Fruit fly (Drosophila melanogaster) whole organism, embryonic: ENCODE data around the gene CG18428.
A peak's percentile ranks its signal among the peaks of the same experiment; 100 is the strongest.

Experiments used
- BtbVII ChIP-seq: fragments of 200-800 bp; sonication (Bioruptor generic); optimal IDR thresholded peaks from 3 replicates; lab custom pipeline; 2017; ENCODE audit warnings: missing biosample characterization, mild to moderate bottlenecking, missing genetic modification characterization
- C15 ChIP-seq: fragments of 200-800 bp; sonication (Bioruptor generic); IDR thresholded peaks from 3 replicates; pipeline ENCODE4 v1.3.6; 2022; ENCODE audit warnings: missing biosample characterization, missing genetic modification characterization
- CG10543 ChIP-seq: fragments of 200-800 bp; sonication (Bioruptor generic); optimal IDR thresholded peaks from 3 replicates; lab custom pipeline; 2017; ENCODE audit warnings: missing biosample characterization, mild to moderate bottlenecking, missing genetic modification characterization, moderate library complexity
- CG11723 ChIP-seq: fragments of 200-800 bp; sonication (Bioruptor generic); optimal IDR thresholded peaks from 2 replicates; lab custom pipeline; 2017; ENCODE audit warnings: missing biosample characterization, mild to moderate bottlenecking, missing genetic modification characterization
- CG12299 ChIP-seq: fragments of 200-800 bp; sonication (Bioruptor generic); optimal IDR thresholded peaks from 2 replicates; lab custom pipeline; 2018; ENCODE audit warnings: missing biosample characterization, mild to moderate bottlenecking, missing genetic modification characterization
- CG12659 ChIP-seq: fragments of 200-800 bp; sonication (Bioruptor generic); optimal IDR thresholded peaks from 3 replicates; lab custom pipeline; 2017; ENCODE audit warnings: mild to moderate bottlenecking, missing biosample characterization, missing genetic modification reagents, missing genetic modification characterization
- CG13894 ChIP-seq: fragments of 200-800 bp; sonication (Bioruptor generic); optimal IDR thresholded peaks from 3 replicates; lab custom pipeline; 2018; ENCODE audit warnings: missing biosample characterization, mild to moderate bottlenecking, missing genetic modification characterization, moderate library complexity
- CG15514 ChIP-seq: fragments of 200-800 bp; sonication (Bioruptor generic); optimal IDR thresholded peaks from 3 replicates; lab custom pipeline; 2017; ENCODE audit warnings: missing biosample characterization, missing genetic modification characterization, mild to moderate bottlenecking, moderate library complexity, missing genetic modification reagents
- CG17359 ChIP-seq: fragments of 200-800 bp; sonication (Bioruptor generic); optimal IDR thresholded peaks from 3 replicates; lab custom pipeline; 2018; ENCODE audit warnings: missing biosample characterization, mild to moderate bottlenecking, missing genetic modification characterization, moderate library complexity
- CG17912 ChIP-seq: fragments of 200-800 bp; sonication (Bioruptor generic); optimal IDR thresholded peaks from 2 replicates; lab custom pipeline; 2018; ENCODE audit warnings: missing biosample characterization, mild to moderate bottlenecking, missing genetic modification characterization
- CG1792 ChIP-seq: fragments of 200-800 bp; sonication (Bioruptor generic); optimal IDR thresholded peaks from 2 replicates; lab custom pipeline; 2016; ENCODE audit warnings: missing biosample characterization, missing genetic modification characterization
- CG18262 ChIP-seq: fragments of 200-800 bp; optimal IDR thresholded peaks from 3 replicates; lab custom pipeline; 2019; ENCODE audit warnings: missing biosample characterization, mild to moderate bottlenecking, missing genetic modification characterization, moderate library complexity
- CG18599 ChIP-seq: fragments of 200-800 bp; sonication (Bioruptor generic); optimal IDR thresholded peaks from 3 replicates; lab custom pipeline; 2017; ENCODE audit warnings: missing biosample characterization, missing genetic modification characterization, mild to moderate bottlenecking, moderate library complexity, missing genetic modification reagents
- CG18764 ChIP-seq: fragments of 200-800 bp; sonication (Bioruptor generic); optimal IDR thresholded peaks from 3 replicates; lab custom pipeline; 2016; ENCODE audit warnings: missing biosample characterization, missing genetic modification characterization
- CG2712 ChIP-seq: fragments of 200-800 bp; optimal IDR thresholded peaks from 3 replicates; lab custom pipeline; 2019; ENCODE audit warnings: missing biosample characterization, mild to moderate bottlenecking, missing genetic modification characterization, moderate library complexity
- CG31365 ChIP-seq: fragments of 200-800 bp; sonication (Bioruptor generic); optimal IDR thresholded peaks from 2 replicates; lab custom pipeline; 2018; ENCODE audit warnings: missing biosample characterization, mild to moderate bottlenecking, missing genetic modification characterization
- CG3163 ChIP-seq: fragments of 200-800 bp; sonication (Bioruptor generic); optimal IDR thresholded peaks from 3 replicates; lab custom pipeline; 2016; ENCODE audit warnings: missing biosample characterization, missing genetic modification characterization
- CG33213 ChIP-seq: fragments of 200-800 bp; sonication (Bioruptor generic); optimal IDR thresholded peaks from 3 replicates; lab custom pipeline; 2016; ENCODE audit warnings: missing biosample characterization, missing genetic modification characterization
- CG3838 ChIP-seq: fragments of 200-800 bp; sonication (Bioruptor generic); optimal IDR thresholded peaks from 3 replicates; lab custom pipeline; 2016; ENCODE audit warnings: missing biosample characterization, missing genetic modification characterization
- CG5245 ChIP-seq: fragments of 200-800 bp; sonication (Bioruptor generic); optimal IDR thresholded peaks from 3 replicates; lab custom pipeline; 2016; ENCODE audit warnings: missing biosample characterization, missing genetic modification characterization
- CG6689 ChIP-seq: fragments of 200-800 bp; sonication (Bioruptor generic); IDR thresholded peaks from 2 replicates; pipeline ENCODE4 v1.3.6; 2022; ENCODE audit warnings: missing biosample characterization, missing genetic modification characterization
- CTCF ChIP-seq: fragments of 200-800 bp; sonication (Bioruptor generic); optimal IDR thresholded peaks from 2 replicates; lab custom pipeline; 2017; ENCODE audit warnings: missing biosample characterization, mild to moderate bottlenecking, missing genetic modification characterization, moderate library complexity
- CoRest ChIP-seq: fragments of 200-800 bp; sonication (Bioruptor generic); optimal IDR thresholded peaks from 3 replicates; lab custom pipeline; 2018; ENCODE audit warnings: missing biosample characterization, mild to moderate bottlenecking, missing genetic modification characterization, moderate library complexity
- Dp ChIP-seq: fragments of 200-800 bp; sonication (Bioruptor generic); optimal IDR thresholded peaks from 2 replicates; lab custom pipeline; 2018; ENCODE audit warnings: missing biosample characterization, mild to moderate bottlenecking, missing genetic modification characterization, moderate library complexity
- Hr51 ChIP-seq, 2 experiments: fragments of 200-800 bp; sonication (Bioruptor generic); optimal IDR thresholded peaks; 2 replicates in 1 of 2; 3 replicates in 1 of 2; lab custom pipeline; 2016 to 2018; ENCODE audit warnings: missing biosample characterization in 2 of 2, missing genetic modification characterization in 2 of 2, mild to moderate bottlenecking in 1 of 2, moderate library complexity in 1 of 2
- Hr78 ChIP-seq, 2 experiments: fragments of 200-800 bp in 1 of 2; fragments of >200 bp in 1 of 2; sonication (Bioruptor generic) in 1 of 2; optimal IDR thresholded peaks; 2 replicates each; lab custom pipeline; 2017 to 2019; ENCODE audit warnings: missing biosample characterization in 2 of 2, missing genetic modification characterization in 2 of 2, mild to moderate bottlenecking in 1 of 2, moderate library complexity in 1 of 2
- Nf-YB ChIP-seq: fragments of 200-800 bp; sonication (Bioruptor generic); optimal IDR thresholded peaks from 3 replicates; lab custom pipeline; 2019; ENCODE audit warnings: missing biosample characterization, mild to moderate bottlenecking, missing genetic modification characterization, moderate library complexity
- Optix ChIP-seq: fragments of 200-800 bp; sonication (Bioruptor generic); IDR thresholded peaks from 3 replicates; pipeline ENCODE4 v1.3.6; 2022; ENCODE audit warnings: missing biosample characterization, missing genetic modification characterization
- Poxn ChIP-seq: fragments of 200-800 bp; sonication (Bioruptor generic); IDR thresholded peaks from 2 replicates; pipeline ENCODE4 v1.3.6; 2022; ENCODE audit warnings: missing biosample characterization, missing genetic modification characterization
- Ptx1 ChIP-seq: fragments of 200-800 bp; sonication (Bioruptor generic); IDR thresholded peaks from 2 replicates; pipeline ENCODE4 v1.3.6; 2022; ENCODE audit warnings: missing biosample characterization, missing genetic modification characterization
- Ssrp ChIP-seq: fragments of 200-800 bp; sonication (Bioruptor generic); optimal IDR thresholded peaks from 2 replicates; lab custom pipeline; 2018; ENCODE audit warnings: missing biosample characterization, mild to moderate bottlenecking, missing genetic modification characterization, moderate library complexity
- abd-A ChIP-seq: fragments of 200-800 bp; sonication (Bioruptor generic); optimal IDR thresholded peaks from 3 replicates; lab custom pipeline; 2019; ENCODE audit warnings: missing biosample characterization, mild to moderate bottlenecking, missing genetic modification characterization, moderate library complexity
- ap ChIP-seq: fragments of 200-800 bp; sonication (Bioruptor generic); IDR thresholded peaks from 2 replicates; pipeline ENCODE4 v1.3.6; 2022; ENCODE audit warnings: missing biosample characterization, missing genetic modification characterization
- dpn ChIP-seq, 2 experiments: fragments of 200-800 bp; sonication (Bioruptor generic); optimal IDR thresholded peaks; 3 replicates each; lab custom pipeline; 2016; ENCODE audit warnings: missing biosample characterization in 2 of 2, missing genetic modification characterization in 2 of 2
- gfzf ChIP-seq: fragments of 200-800 bp; sonication (Bioruptor generic); optimal IDR thresholded peaks from 2 replicates; lab custom pipeline; 2016; ENCODE audit warnings: missing biosample characterization, mild to moderate bottlenecking, missing genetic modification characterization, moderate library complexity
- gro ChIP-seq: fragments of 200-800 bp; sonication (Bioruptor generic); optimal IDR thresholded peaks from 2 replicates; lab custom pipeline; 2016; ENCODE audit warnings: missing biosample characterization, missing genetic modification characterization
- hbn ChIP-seq: fragments of 200-800 bp; sonication (Bioruptor generic); IDR thresholded peaks from 2 replicates; pipeline ENCODE4 v1.3.6; 2022; ENCODE audit warnings: missing biosample characterization, missing genetic modification characterization; ENCODE audit not compliant: partially characterized antibody
- her ChIP-seq: fragments of 200-800 bp; sonication (Bioruptor generic); optimal IDR thresholded peaks from 2 replicates; lab custom pipeline; 2016; ENCODE audit warnings: missing biosample characterization, missing genetic modification characterization
- kay ChIP-seq: fragments of 200-800 bp; sonication (Bioruptor generic); optimal IDR thresholded peaks from 2 replicates; lab custom pipeline; 2016; ENCODE audit warnings: missing biosample characterization, missing genetic modification characterization
- lab ChIP-seq: fragments of 200-800 bp; sonication (Bioruptor generic); optimal IDR thresholded peaks from 3 replicates; lab custom pipeline; 2017; ENCODE audit warnings: missing biosample characterization, missing genetic modification characterization, mild to moderate bottlenecking, moderate library complexity, missing genetic modification reagents
- lov ChIP-seq, 2 experiments: fragments of 200-800 bp in 1 of 2; fragments of >200 bp in 1 of 2; sonication (Bioruptor generic) in 1 of 2; IDR thresholded peaks in 1 of 2; optimal IDR thresholded peaks in 1 of 2; 2 replicates in 1 of 2; 3 replicates in 1 of 2; pipeline versions ENCODE4 v1.3.6 to Lab custom; 2017 to 2022; ENCODE audit warnings: missing biosample characterization in 1 of 2, missing genetic modification characterization in 1 of 2
- mirr ChIP-seq: fragments of 200-800 bp; sonication (Bioruptor generic); optimal IDR thresholded peaks from 3 replicates; lab custom pipeline; 2018; ENCODE audit warnings: missing biosample characterization, mild to moderate bottlenecking, missing genetic modification characterization
- nau ChIP-seq: fragments of 200-800 bp; sonication (Bioruptor generic); optimal IDR thresholded peaks from 3 replicates; lab custom pipeline; 2017; ENCODE audit warnings: missing biosample characterization, mild to moderate bottlenecking, missing genetic modification characterization, missing genetic modification reagents
- peb ChIP-seq: fragments of 200-800 bp; sonication (Bioruptor generic); IDR thresholded peaks from 2 replicates; pipeline ENCODE4 v1.3.6; 2022; ENCODE audit warnings: missing biosample characterization, missing genetic modification characterization
- sens ChIP-seq: fragments of 200-800 bp; sonication (Bioruptor generic); peaks from one replicate; lab custom pipeline; 2016; ENCODE audit warnings: missing biosample characterization, missing genetic modification characterization
- ssp ChIP-seq: fragments of 200-800 bp; sonication (Bioruptor generic); IDR thresholded peaks from 2 replicates; pipeline ENCODE4 v1.3.6; 2022; ENCODE audit warnings: missing biosample characterization, missing genetic modification characterization
- tna ChIP-seq: fragments of 200-800 bp; sonication (Bioruptor generic); IDR thresholded peaks from 2 replicates; pipeline ENCODE4 v1.3.6; 2022; ENCODE audit warnings: missing biosample characterization, missing genetic modification characterization; ENCODE audit not compliant: partially characterized antibody
- trem ChIP-seq: fragments of 200-800 bp; optimal IDR thresholded peaks from 3 replicates; lab custom pipeline; 2019; ENCODE audit warnings: missing biosample characterization, mild to moderate bottlenecking, missing genetic modification characterization, moderate library complexity
- zen2 ChIP-seq: fragments of 200-800 bp; sonication (Bioruptor generic); IDR thresholded peaks from 3 replicates; pipeline ENCODE4 v1.3.6; 2022; ENCODE audit warnings: missing biosample characterization, missing genetic modification characterization; ENCODE audit not compliant: partially characterized antibody

CG18428 gene

DNA sequence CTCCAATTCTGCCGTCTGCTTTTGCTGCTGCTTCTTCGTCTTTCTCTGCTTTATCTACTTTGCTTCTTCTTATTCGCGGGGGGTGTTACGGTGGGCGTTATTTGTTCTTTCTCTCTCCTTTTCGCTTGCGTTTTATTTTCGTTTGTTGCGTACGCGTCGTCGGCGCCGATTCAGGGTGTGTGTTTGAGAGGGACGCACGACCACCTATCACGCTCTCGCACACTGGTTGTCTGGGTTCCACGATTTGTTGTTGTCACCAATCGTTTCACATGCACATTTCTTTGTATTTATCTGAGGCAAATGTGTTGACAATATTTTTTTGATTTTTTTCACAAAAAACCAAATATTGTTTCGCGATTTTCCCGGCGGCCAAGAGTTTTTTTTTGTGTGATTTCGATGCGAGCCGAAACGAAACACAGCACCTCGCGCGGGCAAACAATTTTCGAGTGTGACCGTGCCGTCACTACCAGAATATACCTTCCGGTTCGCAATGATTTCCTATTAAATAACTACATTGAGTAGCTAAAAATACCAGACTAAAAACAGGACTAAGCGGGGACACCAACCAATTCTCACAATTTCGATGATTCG lies 3.7 kb upstream of the CG18428 start, which contains the start of gene Syx1A (continued):
- TF ChIP-seq lov (optimal IDR thresholded peaks at IDR 0.05; lab: Kevin White, UChicago) = no peak
- no peak for TF ChIP-seq lov (GFP tag; IDR thresholded peaks at IDR 0.05; lab: Robert Waterston, UW)
- peak; percentile 23 for TF ChIP-seq Nf-YB (GFP tag; lab: Kevin White, UChicago)
- TF ChIP-seq CG33213 (GFP tag; lab: Kevin White, UChicago) = peak; percentile 73
- TF ChIP-seq hbn (GFP tag; lab: Robert Waterston, UW) = no peak
- no peak for TF ChIP-seq Hr78 (GFP tag; optimal IDR thresholded peaks at IDR 0.05; lab: Kevin White, UChicago)
- no peak for TF ChIP-seq CG13894 (tag; lab: Kevin White, UChicago)
- TF ChIP-seq peb (GFP tag; lab: Robert Waterston, UW) = no peak
- TF ChIP-seq CG10543 = peak; percentile 68
- TF ChIP-seq ap (GFP tag; lab: Robert Waterston, UW) = no peak
- peak; percentile 26 for TF ChIP-seq CG18262 (tag; lab: Kevin White, UChicago)
- TF ChIP-seq lab (GFP tag; lab: Kevin White, UChicago) = peak; percentile 65
- no peak for TF ChIP-seq tna (GFP tag; lab: Robert Waterston, UW)
- TF ChIP-seq Optix = no peak
- TF ChIP-seq CG3838 = peak; percentile 65
- no peak for TF ChIP-seq C15 (GFP tag; lab: Robert Waterston, UW)
- TF ChIP-seq CG31365 (tag; lab: Kevin White, UChicago) = no peak
- peak; percentile 97 for TF ChIP-seq gfzf (GFP tag; lab: Kevin White, UChicago)
- TF ChIP-seq dpn (GFP tag; optimal IDR thresholded peaks at IDR 0.05; lab: Kevin White, UChicago) = peak in 1 of 2 experiments; percentile 6
- TF ChIP-seq Ssrp (tag; lab: Kevin White, UChicago) = no peak
- peak; percentile 11 for TF ChIP-seq CoRest (tag; lab: Kevin White, UChicago)
- no peak for TF ChIP-seq CG18764 (GFP tag; lab: Kevin White, UChicago)
- TF ChIP-seq zen2 (GFP tag; lab: Robert Waterston, UW) = no peak
- peak; percentile 25 for TF ChIP-seq abd-A
- peak; percentile 60 for TF ChIP-seq CG12659 (GFP tag; lab: Kevin White, UChicago)
- peak; percentile 22 for TF ChIP-seq CG17912 (GFP tag; lab: Kevin White, UChicago)
- TF ChIP-seq CTCF (GFP tag; lab: Kevin White, UChicago) = peak; percentile 44
- peak; percentile 36 for TF ChIP-seq BtbVII (GFP tag; lab: Kevin White, UChicago)
- no peak for TF ChIP-seq ssp (GFP tag; lab: Robert Waterston, UW)
- peak; percentile 16 for TF ChIP-seq gro
- no peak for TF ChIP-seq CG1792
- no peak for TF ChIP-seq Poxn (GFP tag; lab: Robert Waterston, UW)
- TF ChIP-seq Ptx1 (GFP tag; lab: Robert Waterston, UW) = no peak
- TF ChIP-seq Dp (GFP tag; lab: Kevin White, UChicago) = peak; percentile 25
- TF ChIP-seq sens = peak; percentile 86
- no peak for TF ChIP-seq CG6689 (GFP tag; lab: Robert Waterston, UW)
- TF ChIP-seq CG11723 = peak; percentile 10
- peak; percentile 42 for TF ChIP-seq nau
- TF ChIP-seq mirr (GFP tag; lab: Kevin White, UChicago) = no peak
- peak in 1 of 2 experiments; percentile 29 for TF ChIP-seq Hr51 (GFP tag; optimal IDR thresholded peaks at IDR 0.05; lab: Kevin White, UChicago)
- peak; percentile 47 for TF ChIP-seq CG18599 (GFP tag; lab: Kevin White, UChicago)
- TF ChIP-seq CG5245 = no peak
- TF ChIP-seq kay (GFP tag; lab: Kevin White, UChicago) = no peak
- TF ChIP-seq CG15514 = peak; percentile 80
- TF ChIP-seq trem = peak; percentile 73
- TF ChIP-seq CG17359 = peak; percentile 4
- peak; percentile 29 for TF ChIP-seq CG2712 (tag; lab: Kevin White, UChicago)
- no peak for TF ChIP-seq CG12299 (tag; lab: Kevin White, UChicago)
- TF ChIP-seq CG3163 (GFP tag; lab: Kevin White, UChicago) = peak; percentile 77
- peak; percentile 23 for TF ChIP-seq her (GFP tag; lab: Kevin White, UChicago)
